Worm (Caenorhabditis elegans) whole organism, L4 larva: Measurements from ENCODE around the gene C12D8.9.

Experiments used
- D1046.2 ChIP-seq: fragments of 200-800 bp; sonication (Bioruptor generic); IDR thresholded peaks from 2 replicates; pipeline ENCODE4 v1.3.6; 2022; ENCODE audit warnings: missing genetic modification characterization, missing compliant biosample characterization
- F10B5.3 ChIP-seq: sonication (generic microtip); optimal IDR thresholded peaks from 2 replicates; lab custom pipeline; 2016; ENCODE audit warnings: mild to moderate bottlenecking, missing genetic modification characterization, missing compliant biosample characterization
- F37D6.2 ChIP-seq: sonication (generic microtip); optimal IDR thresholded peaks from 2 replicates; lab custom pipeline; 2016; ENCODE audit warnings: mild to moderate bottlenecking, missing genetic modification characterization, missing compliant biosample characterization
- T20F7.1 ChIP-seq: fragments of 200-800 bp; sonication (Bioruptor generic); optimal IDR thresholded peaks from 2 replicates; lab custom pipeline; 2018; ENCODE audit warnings: mild to moderate bottlenecking, missing genetic modification characterization, missing compliant biosample characterization
- T26A8.4 ChIP-seq: fragments of 200-800 bp; sonication (Bioruptor generic); IDR thresholded peaks from 2 replicates; pipeline ENCODE4 v1.3.6; 2022; ENCODE audit warnings: missing genetic modification characterization, missing compliant biosample characterization
- Y5F2A.4 ChIP-seq: fragments of 200-800 bp; sonication (Bioruptor generic); optimal IDR thresholded peaks from 2 replicates; lab custom pipeline; 2018; ENCODE audit warnings: mild to moderate bottlenecking, missing genetic modification characterization, missing compliant biosample characterization
- ZK337.2 ChIP-seq: fragments of 200-800 bp; sonication (Bioruptor generic); IDR thresholded peaks from 2 replicates; pipeline ENCODE4 v1.3.6; 2022; ENCODE audit warnings: missing genetic modification reagents, missing genetic modification characterization, missing compliant biosample characterization
- aha-1 ChIP-seq: fragments of 150-350 bp; peaks from one replicate; lab custom pipeline; 2014; ENCODE audit warnings: missing biosample characterization, missing genetic modification characterization
- ama-1 ChIP-seq: fragments of 150-350 bp; optimal IDR thresholded peaks from 2 replicates; lab custom pipeline; 2014; ENCODE audit warnings: inconsistent platforms, mixed read lengths
- ceh-20 ChIP-seq: fragments of 200-800 bp; sonication (Bioruptor generic); IDR thresholded peaks from 2 replicates; pipeline ENCODE4 v1.3.6; 2022; ENCODE audit warnings: missing genetic modification reagents, missing genetic modification characterization, missing compliant biosample characterization
- ceh-28 ChIP-seq: fragments of 150-350 bp; optimal IDR thresholded peaks from 2 replicates; lab custom pipeline; 2014; ENCODE audit warnings: missing biosample characterization, missing genetic modification reagents, missing genetic modification characterization
- ceh-32 ChIP-seq: sonication (generic microtip); optimal IDR thresholded peaks from 2 replicates; lab custom pipeline; 2016; ENCODE audit warnings: mild to moderate bottlenecking, missing genetic modification characterization, missing compliant biosample characterization; ENCODE audit not compliant: poor library complexity
- ceh-82 ChIP-seq: sonication (generic microtip); optimal IDR thresholded peaks from 2 replicates; lab custom pipeline; 2017; ENCODE audit warnings: missing biosample characterization, missing genetic modification characterization
- daf-12 ChIP-seq: fragments of 150-350 bp; optimal IDR thresholded peaks from 2 replicates; lab custom pipeline; 2014; ENCODE audit warnings: missing biosample characterization, missing genetic modification reagents, missing genetic modification characterization
- daf-19 ChIP-seq: fragments of 200-800 bp; sonication (Bioruptor generic); conservative IDR thresholded peaks from 2 replicates; pipeline ENCODE4 v1.3.6; 2022; ENCODE audit warnings: missing genetic modification characterization, missing compliant biosample characterization
- daf-8 ChIP-seq: fragments of 200-800 bp; sonication (Bioruptor generic); IDR thresholded peaks from 2 replicates; pipeline ENCODE4 v1.3.6; 2022; ENCODE audit warnings: missing genetic modification characterization, missing compliant biosample characterization
- dmd-6 ChIP-seq: fragments of 200-800 bp; sonication (Bioruptor generic); IDR thresholded peaks from 2 replicates; pipeline ENCODE4 v1.3.6; 2022; ENCODE audit warnings: missing genetic modification reagents, missing genetic modification characterization, missing compliant biosample characterization
- dmd-8 ChIP-seq: fragments of 200-800 bp; sonication (Bioruptor generic); IDR thresholded peaks from 2 replicates; pipeline ENCODE4 v1.3.6; 2022; ENCODE audit warnings: missing genetic modification characterization, missing compliant biosample characterization
- dmd-9 ChIP-seq: fragments of 200-800 bp; sonication (Bioruptor generic); IDR thresholded peaks from 2 replicates; pipeline ENCODE4 v1.3.6; 2022; ENCODE audit warnings: missing genetic modification reagents, missing genetic modification characterization, missing compliant biosample characterization
- dve-1 ChIP-seq: sonication (generic microtip); optimal IDR thresholded peaks from 2 replicates; lab custom pipeline; 2017; ENCODE audit warnings: antibody characterized with exemption, mild to moderate bottlenecking, missing genetic modification characterization, missing compliant biosample characterization; ENCODE audit not compliant: insufficient read depth
- egl-43 ChIP-seq: fragments of 200-800 bp; sonication (Bioruptor generic); IDR thresholded peaks from 2 replicates; pipeline ENCODE4 v1.3.6; 2022; ENCODE audit warnings: missing genetic modification reagents, missing genetic modification characterization, missing compliant biosample characterization
- gei-8 ChIP-seq: fragments of 200-800 bp; sonication (Bioruptor generic); optimal IDR thresholded peaks from 2 replicates; lab custom pipeline; 2018; ENCODE audit warnings: mild to moderate bottlenecking, missing genetic modification characterization, missing compliant biosample characterization
- hif-1 ChIP-seq, 2 experiments: sonication (generic microtip); optimal IDR thresholded peaks; 2 replicates each; lab custom pipeline; 2016 to 2017; ENCODE audit warnings: missing compliant biosample characterization in 2 of 2, missing genetic modification characterization in 2 of 2, missing genetic modification reagents in 2 of 2, missing genotype in 2 of 2, mild to moderate bottlenecking in 1 of 2
- hlh-11 ChIP-seq: fragments of 200-800 bp; sonication (Bioruptor generic); optimal IDR thresholded peaks from 2 replicates; lab custom pipeline; 2018; ENCODE audit warnings: mild to moderate bottlenecking, missing genetic modification characterization, missing compliant biosample characterization
- hlh-30 ChIP-seq: sonication (generic microtip); optimal IDR thresholded peaks from 2 replicates; lab custom pipeline; 2017; ENCODE audit warnings: antibody characterized with exemption, mild to moderate bottlenecking, missing genetic modification characterization, missing compliant biosample characterization; ENCODE audit not compliant: insufficient read depth
- lin-1 ChIP-seq: fragments of 200-800 bp; sonication (Bioruptor generic); IDR thresholded peaks from 2 replicates; pipeline ENCODE4 v1.3.6; 2022; ENCODE audit warnings: missing genetic modification reagents, missing genetic modification characterization, missing compliant biosample characterization
- lin-13 ChIP-seq: fragments of 150-350 bp; optimal IDR thresholded peaks from 2 replicates; lab custom pipeline; 2014; ENCODE audit warnings: missing biosample characterization, missing genetic modification reagents, missing genetic modification characterization
- lir-3 ChIP-seq: sonication (generic microtip); optimal IDR thresholded peaks from 2 replicates; lab custom pipeline; 2016; ENCODE audit warnings: mild to moderate bottlenecking, missing genetic modification characterization, missing compliant biosample characterization
- lsy-2 ChIP-seq, 2 experiments: fragments of 150-350 bp in 1 of 2; sonication (generic microtip) in 1 of 2; optimal IDR thresholded peaks; 2 replicates each; lab custom pipeline; 2014 to 2017; ENCODE audit warnings: missing biosample characterization in 2 of 2, missing genetic modification characterization in 2 of 2
- madf-5 ChIP-seq, 2 experiments: fragments of 200-800 bp; sonication (Bioruptor generic); IDR thresholded peaks; 2 replicates each; pipeline ENCODE4 v1.3.6; 2022; ENCODE audit warnings: missing compliant biosample characterization in 2 of 2, missing genetic modification characterization in 2 of 2
- mdl-1 ChIP-seq, 2 experiments: fragments of 150-350 bp in 1 of 2; sonication (generic microtip) in 1 of 2; optimal IDR thresholded peaks; 2 replicates each; lab custom pipeline; 2014 to 2017; ENCODE audit warnings: missing biosample characterization in 2 of 2, missing genetic modification characterization in 2 of 2
- mes-2 ChIP-seq: sonication (generic microtip); optimal IDR thresholded peaks from 2 replicates; lab custom pipeline; 2016; ENCODE audit warnings: missing genotype, mild to moderate bottlenecking, missing genetic modification characterization, missing compliant biosample characterization; ENCODE audit not compliant: poor library complexity, severe bottlenecking
- nhr-11 ChIP-seq: fragments of 150-350 bp; optimal IDR thresholded peaks from 2 replicates; lab custom pipeline; 2014; ENCODE audit warnings: missing biosample characterization, missing genetic modification characterization
- nhr-237 ChIP-seq: sonication (generic microtip); optimal IDR thresholded peaks from 2 replicates; lab custom pipeline; 2017; ENCODE audit warnings: missing biosample characterization, missing genetic modification characterization
- nhr-28 ChIP-seq: fragments of 150-350 bp; optimal IDR thresholded peaks from 2 replicates; lab custom pipeline; 2014; ENCODE audit warnings: missing biosample characterization, missing genetic modification characterization
- nhr-42 ChIP-seq: fragments of 200-800 bp; sonication (Bioruptor generic); IDR thresholded peaks from 2 replicates; pipeline ENCODE4 v1.3.6; 2022; ENCODE audit warnings: missing genetic modification characterization, missing compliant biosample characterization
- nhr-6 ChIP-seq: fragments of 150-350 bp; optimal IDR thresholded peaks from 2 replicates; lab custom pipeline; 2014; ENCODE audit warnings: missing biosample characterization, missing genetic modification characterization
- nhr-76 ChIP-seq: fragments of 150-350 bp; optimal IDR thresholded peaks from 2 replicates; lab custom pipeline; 2014; ENCODE audit warnings: missing biosample characterization, missing genetic modification characterization
- pha-4 ChIP-seq, 2 experiments: fragments of 150-350 bp in 1 of 2; fragments of 200-800 bp in 1 of 2; sonication (Bioruptor generic) in 1 of 2; IDR thresholded peaks in 1 of 2; optimal IDR thresholded peaks in 1 of 2; 2 replicates each; pipeline versions ENCODE4 v1.3.6 to Lab custom; 2014 to 2022; ENCODE audit warnings: missing genetic modification characterization in 2 of 2, missing genetic modification reagents in 2 of 2, missing biosample characterization in 1 of 2, missing compliant biosample characterization in 1 of 2
- php-3 ChIP-seq: fragments of 200-800 bp; sonication (Bioruptor generic); IDR thresholded peaks from 2 replicates; pipeline ENCODE4 v1.3.6; 2022; ENCODE audit warnings: missing genetic modification reagents, missing genetic modification characterization, missing compliant biosample characterization
- rbr-2 ChIP-seq: sonication (generic microtip); optimal IDR thresholded peaks from 2 replicates; lab custom pipeline; 2016; ENCODE audit warnings: missing genotype, missing genetic modification characterization, missing compliant biosample characterization
- set-16 ChIP-seq: fragments of 200-800 bp; sonication (Bioruptor generic); IDR thresholded peaks from 2 replicates; pipeline ENCODE4 v1.3.6; 2022; ENCODE audit warnings: missing genetic modification reagents, missing genetic modification characterization, missing compliant biosample characterization
- snpc-1.2 ChIP-seq: fragments of 200-800 bp; sonication (Bioruptor generic); IDR thresholded peaks from 2 replicates; pipeline ENCODE4 v1.3.6; 2022; ENCODE audit warnings: missing genetic modification reagents, missing genetic modification characterization, missing compliant biosample characterization
- tra-1 ChIP-seq: fragments of 200-800 bp; sonication (Bioruptor generic); IDR thresholded peaks from 2 replicates; pipeline ENCODE4 v1.3.6; 2022; ENCODE audit warnings: missing genetic modification reagents, missing genetic modification characterization, missing compliant biosample characterization
- unc-62 ChIP-seq, 3 experiments: fragments of 150-350 bp in 1 of 3; sonication (generic microtip); optimal IDR thresholded peaks in 2 of 3; peaks in 1 of 3; 1 replicate in 1 of 3; 2 replicates in 2 of 3; lab custom pipeline; 2014 to 2017; ENCODE audit warnings: missing biosample characterization in 3 of 3, missing genetic modification characterization in 3 of 3, missing genetic modification reagents in 3 of 3, missing genotype in 1 of 3
- zag-1 ChIP-seq: fragments of 150-350 bp; optimal IDR thresholded peaks from 2 replicates; lab custom pipeline; 2014; ENCODE audit warnings: missing biosample characterization, missing genetic modification characterization
- zfp-3 ChIP-seq: fragments of 200-800 bp; sonication (Bioruptor generic); conservative IDR thresholded peaks from 2 replicates; pipeline ENCODE4 v1.3.6; 2022; ENCODE audit warnings: missing genetic modification reagents, missing genetic modification characterization, missing compliant biosample characterization
- ztf-11 ChIP-seq: fragments of 150-350 bp; optimal IDR thresholded peaks from 2 replicates; lab custom pipeline; 2014; ENCODE audit warnings: missing biosample characterization, missing genetic modification characterization

Gene C12D8.9

DNA sequence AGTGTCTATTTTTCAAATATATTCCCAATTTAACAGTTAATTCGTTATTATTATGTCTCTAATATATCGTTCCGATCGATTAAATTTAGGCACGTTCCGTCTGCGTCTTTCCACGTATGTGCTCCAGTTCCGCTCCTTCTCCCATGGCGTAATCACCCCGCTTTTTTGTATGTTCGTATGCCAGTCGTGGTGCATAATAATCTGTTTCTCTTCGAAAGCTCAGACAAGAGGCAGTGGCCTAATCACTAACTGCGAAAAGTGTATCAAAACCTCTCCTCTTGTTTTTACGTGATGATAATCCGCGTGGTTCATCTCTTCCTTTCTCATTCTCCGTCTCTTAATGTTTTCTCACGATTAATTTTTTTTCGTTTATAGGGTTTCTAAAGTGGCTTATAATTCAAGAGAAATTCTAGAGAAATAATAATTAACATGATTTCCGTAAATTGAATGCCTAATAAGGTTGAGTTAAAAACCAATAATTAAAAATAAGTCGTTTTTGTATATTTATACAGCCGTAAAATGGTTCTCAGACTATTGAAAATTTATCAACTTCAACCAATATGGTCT, 4.8 kb upstream of the C12D8.9 start:
- TF ChIP-seq madf-5 (GFP tag; IDR thresholded peaks at IDR 0.05; lab: Robert Waterston, UW) (no peak), egl-43 (GFP tag; lab: Robert Waterston, UW) (no peak), lsy-2 (tag; optimal IDR thresholded peaks at IDR 0.05; lab: Kevin White, UChicago) (peak in 1 of 2 experiments; percentile 25), daf-19 (GFP tag; lab: Robert Waterston, UW) (no peak), ceh-28 (tag; lab: Kevin White, UChicago) (no peak), hlh-30 (tag; lab: Kevin White, UChicago) (peak; percentile 51), zfp-3 (no peak), nhr-6 (no peak), snpc-1.2 (GFP tag; lab: Robert Waterston, UW) (no peak), ceh-20 (no peak), zag-1 (tag; lab: Kevin White, UChicago) (no peak), dve-1 (tag; lab: Kevin White, UChicago) (peak; percentile 6), nhr-28 (tag; lab: Kevin White, UChicago) (peak; percentile 13), F10B5.3 (no peak), ama-1 (lab: Kevin White, UChicago) (peak; percentile 23), php-3 (GFP tag; lab: Robert Waterston, UW) (no peak), lin-13 (GFP tag; lab: Kevin White, UChicago) (no peak), T26A8.4 (GFP tag; lab: Robert Waterston, UW) (no peak), aha-1 (peak; percentile 56), unc-62 (GFP tag; optimal IDR thresholded peaks at IDR 0.05 in 1 of 2; lab: Kevin White, UChicago) (peak in 1 of 2 experiments; percentile 81), unc-62 (tag; optimal IDR thresholded peaks at IDR 0.05; lab: Kevin White, UChicago) (no peak), daf-12 (no peak), tra-1 (GFP tag; lab: Robert Waterston, UW) (no peak), gei-8 (no peak), F37D6.2 (tag; lab: Kevin White, UChicago) (no peak)

DNA sequence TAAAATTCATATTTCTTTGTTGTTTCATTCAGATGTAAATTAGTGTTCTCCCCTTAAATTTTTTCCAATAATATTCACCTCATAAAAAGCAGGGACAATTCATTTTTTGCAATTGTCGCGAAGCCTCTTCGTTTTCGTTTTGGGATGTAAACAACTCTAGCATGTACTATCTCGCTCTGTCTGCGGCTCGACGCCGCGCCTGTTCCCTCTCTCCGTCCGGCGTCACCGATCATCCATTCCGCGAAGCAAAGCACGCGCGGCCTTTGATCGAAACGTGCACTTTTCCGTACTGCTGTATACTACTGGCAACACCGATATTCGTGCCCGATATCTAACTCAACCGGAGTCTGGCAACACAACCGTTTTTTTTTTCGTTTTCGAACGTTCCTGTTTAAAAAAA, 4.0 kb upstream of the C12D8.9 start:
- TF ChIP-seq pha-4 (GFP tag; IDR thresholded peaks at IDR 0.05; lab: Robert Waterston, UW) (no peak), pha-4 (tag; optimal IDR thresholded peaks at IDR 0.05; lab: Kevin White, UChicago) (no peak), nhr-28 (tag; lab: Kevin White, UChicago) (no peak), set-16 (peak; percentile 52), nhr-76 (no peak), T20F7.1 (GFP tag; lab: Kevin White, UChicago) (no peak), hlh-30 (tag; lab: Kevin White, UChicago) (peak; percentile 78), dmd-8 (GFP tag; lab: Robert Waterston, UW) (no peak), ama-1 (lab: Kevin White, UChicago) (peak; percentile 1), daf-8 (GFP tag; lab: Robert Waterston, UW) (no peak), ceh-82 (tag; lab: Kevin White, UChicago) (no peak), lir-3 (no peak), daf-12 (no peak), nhr-11 (no peak), nhr-42 (GFP tag; lab: Robert Waterston, UW) (no peak), ztf-11 (tag; lab: Kevin White, UChicago) (no peak), hlh-11 (peak; percentile 65), mes-2 (tag; lab: Kevin White, UChicago) (peak; percentile 39), dmd-6 (GFP tag; lab: Robert Waterston, UW) (peak; percentile 31), madf-5 (GFP tag; IDR thresholded peaks at IDR 0.05; lab: Robert Waterston, UW) (no peak), dve-1 (tag; lab: Kevin White, UChicago) (peak; percentile 15), ZK337.2 (GFP tag; lab: Robert Waterston, UW) (no peak), mdl-1 (tag; optimal IDR thresholded peaks at IDR 0.05; lab: Kevin White, UChicago) (peak; percentile 14 to 81), Y5F2A.4 (no peak), gei-8 (no peak), php-3 (GFP tag; lab: Robert Waterston, UW) (no peak; the same call in 1 of the 2 replicates), dmd-9 (GFP tag; lab: Robert Waterston, UW) (no peak), ceh-32 (tag; lab: Kevin White, UChicago) (no peak), rbr-2 (peak; percentile 21), lin-1 (GFP tag; lab: Robert Waterston, UW) (no peak), hif-1 (tag; optimal IDR thresholded peaks at IDR 0.05; lab: Kevin White, UChicago) (peak in 1 of 2 experiments; percentile 68), nhr-237 (tag; lab: Kevin White, UChicago) (no peak), aha-1 (no peak), D1046.2 (GFP tag; lab: Robert Waterston, UW) (no peak)
